Fruit fly (Drosophila melanogaster): ENCODE results near the gene naz.

The naz gene

dm6 chr3R:18314824-18315690 lies 13.7 kb downstream of the naz start:
- no peak for TF ChIP-seq Dad (GFP tag; optimal IDR thresholded peaks at IDR 0.05)
- TF ChIP-seq toy (GFP tag; IDR thresholded peaks at IDR 0.05), result no peak
- peak; percentile 28 for TF ChIP-seq CG1603 (tag; optimal IDR thresholded peaks at IDR 0.05)
- peak; percentile 12 for TF ChIP-seq Fer1 (GFP tag; optimal IDR thresholded peaks at IDR 0.05)
- TF ChIP-seq Pdp1 (GFP tag; optimal IDR thresholded peaks at IDR 0.05), result peak in 1 of 2 experiments; percentile 23
- TF ChIP-seq maf-S (GFP tag; optimal IDR thresholded peaks at IDR 0.05), result no peak
- no peak for TF ChIP-seq CG17612 (GFP tag; IDR thresholded peaks at IDR 0.05)
- TF ChIP-seq lmd (GFP tag; IDR thresholded peaks at IDR 0.05), result 0 out of 2 replicates have a peak, but pooled peaks have one; percentile 35
- no peak for TF ChIP-seq CG8388 (GFP tag; optimal IDR thresholded peaks at IDR 0.05)
- TF ChIP-seq CG12769 (tag; optimal IDR thresholded peaks at IDR 0.05), result peak; percentile 73
- TF ChIP-seq cg (GFP tag; optimal IDR thresholded peaks at IDR 0.05), result no peak
- TF ChIP-seq CG9817 (tag; optimal IDR thresholded peaks at IDR 0.05), result no peak
- no peak for TF ChIP-seq cas (GFP tag; IDR thresholded peaks at IDR 0.05)
- TF ChIP-seq CoRest (tag; optimal IDR thresholded peaks at IDR 0.05), result peak; percentile 16
- no peak for TF ChIP-seq CG2875 (GFP tag; optimal IDR thresholded peaks at IDR 0.05)
- peak; percentile 20 for TF ChIP-seq CG11504 (tag; optimal IDR thresholded peaks at IDR 0.05)
- no peak for TF ChIP-seq sima (GFP tag; optimal IDR thresholded peaks at IDR 0.05)
- TF ChIP-seq ara (GFP tag; IDR thresholded peaks at IDR 0.05), result no peak
- peak; percentile 63 for TF ChIP-seq zf30C (GFP tag; optimal IDR thresholded peaks at IDR 0.05)
- TF ChIP-seq ato (GFP tag; IDR thresholded peaks at IDR 0.05; ENCODE audit: partially characterized antibody), result no peak
- TF ChIP-seq Hr78 (GFP tag; optimal IDR thresholded peaks at IDR 0.05), result no peak
- TF ChIP-seq Jarid2 (GFP tag; optimal IDR thresholded peaks at IDR 0.05), result no peak
- TF ChIP-seq phol (tag; optimal IDR thresholded peaks at IDR 0.05), result no peak
- TF ChIP-seq Dp (GFP tag; optimal IDR thresholded peaks at IDR 0.05), result no peak
- TF ChIP-seq Dll (GFP tag; IDR thresholded peaks at IDR 0.05; ENCODE audit: partially characterized antibody), result no peak
- no peak for TF ChIP-seq Doc2 (GFP tag; IDR thresholded peaks at IDR 0.05)
- no peak for TF ChIP-seq dimm (GFP tag; IDR thresholded peaks at IDR 0.05)
- TF ChIP-seq kni (GFP tag; optimal IDR thresholded peaks at IDR 0.05), result no peak
- TF ChIP-seq CG6689 (GFP tag; IDR thresholded peaks at IDR 0.05), result peak; percentile 34; the same call in 1 of the 2 replicates
- TF ChIP-seq psq (GFP tag; optimal IDR thresholded peaks at IDR 0.05), result no peak
- no peak for TF ChIP-seq CG17359 (tag; optimal IDR thresholded peaks at IDR 0.05)
- no peak for TF ChIP-seq jing (GFP tag; optimal IDR thresholded peaks at IDR 0.05)
- TF ChIP-seq CG3838 (GFP tag; optimal IDR thresholded peaks at IDR 0.05), result no peak
- peak; percentile 83 for TF ChIP-seq CG3163 (GFP tag; optimal IDR thresholded peaks at IDR 0.05)
- TF ChIP-seq Ssrp (tag; optimal IDR thresholded peaks at IDR 0.05), result no peak
- no peak for TF ChIP-seq CG15011 (GFP tag; optimal IDR thresholded peaks at IDR 0.05)
- TF ChIP-seq CG9437 (GFP tag; optimal IDR thresholded peaks at IDR 0.05), result peak; percentile 74
- TF ChIP-seq CG2199 (GFP tag; IDR thresholded peaks at IDR 0.05), result no peak
- TF ChIP-seq TFAM (GFP tag; optimal IDR thresholded peaks at IDR 0.05), result no peak
- TF ChIP-seq CG8089 (GFP tag; optimal IDR thresholded peaks at IDR 0.05), result no peak
- TF ChIP-seq dan (GFP tag; IDR thresholded peaks at IDR 0.05), result no peak
- TF ChIP-seq CG4360 (GFP tag; IDR thresholded peaks at IDR 0.05), result no peak
- no peak for TF ChIP-seq CG7357 (GFP tag; IDR thresholded peaks at IDR 0.05)
- TF ChIP-seq ap (GFP tag; IDR thresholded peaks at IDR 0.05), result no peak
- TF ChIP-seq HLH4C (GFP tag; IDR thresholded peaks at IDR 0.05; ENCODE audit: partially characterized antibody), result no peak
- TF ChIP-seq CG13624 (GFP tag; optimal IDR thresholded peaks at IDR 0.05), result peak; percentile 40
- TF ChIP-seq HmgZ (tag; optimal IDR thresholded peaks at IDR 0.05), result no peak
- TF ChIP-seq ab (GFP tag; optimal IDR thresholded peaks at IDR 0.05), result no peak
- TF ChIP-seq Oaz (GFP tag; IDR thresholded peaks at IDR 0.05), result no peak

Measured in whole organism, embryonic.